Fruit fly (Drosophila melanogaster): Measurements from ENCODE around the gene CG6184.

The CG6184 gene

DNA sequence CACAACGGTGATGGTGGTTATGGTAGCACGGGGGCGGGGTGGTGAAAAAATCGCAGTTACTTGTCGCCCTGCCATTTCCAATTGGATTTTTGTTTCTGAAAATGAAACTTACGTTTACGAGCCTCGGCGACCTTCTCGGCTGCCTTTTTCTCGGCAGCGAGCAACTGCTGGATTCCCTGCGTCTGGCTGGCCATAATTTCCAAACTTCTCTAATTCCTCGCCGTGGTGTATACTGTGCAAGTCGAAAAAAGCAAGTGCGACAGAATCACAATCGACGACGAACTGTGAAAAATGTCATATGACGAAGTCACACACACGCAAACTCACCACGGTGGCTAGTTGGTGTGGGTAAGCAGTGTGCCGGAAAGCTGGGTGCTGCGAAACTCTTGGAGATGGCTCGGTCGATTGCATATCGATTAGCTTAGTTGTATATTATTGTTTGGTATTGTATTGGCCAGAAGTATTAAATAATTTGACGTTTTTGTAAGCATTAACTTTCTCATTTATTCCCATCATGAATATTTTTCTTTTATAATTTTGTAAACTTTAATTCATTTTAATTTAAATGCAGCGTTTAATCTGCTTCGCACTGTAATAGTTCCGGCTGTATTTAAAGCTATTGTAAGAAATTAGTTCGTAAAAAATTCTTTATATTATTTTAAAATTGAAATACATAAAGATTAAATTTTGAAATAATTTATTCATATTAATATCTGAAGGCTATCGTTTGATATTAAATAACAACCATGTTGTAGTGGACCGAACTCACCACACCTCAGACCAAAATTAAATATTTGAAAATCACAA is 13.4 kb downstream of the CG6184 start, which contains the start of gene Vha13 (continued):
- peak; percentile 31 for TF ChIP-seq CG31441 (GFP tag; IDR thresholded peaks at IDR 0.05)
- peak; percentile 34 for TF ChIP-seq CG7556 (GFP tag; optimal IDR thresholded peaks at IDR 0.05)
- no peak for TF ChIP-seq NC2α (GFP tag; optimal IDR thresholded peaks at IDR 0.05)
- TF ChIP-seq sd (tag; optimal IDR thresholded peaks at IDR 0.05) = peak; percentile 47
- TF ChIP-seq ap (GFP tag; IDR thresholded peaks at IDR 0.05) = no peak
- TF ChIP-seq Med (GFP tag) = peak; percentile 91
- peak; percentile 29 for TF ChIP-seq CG9437 (GFP tag; optimal IDR thresholded peaks at IDR 0.05)
- no peak for TF ChIP-seq dati (GFP tag; IDR thresholded peaks at IDR 0.05)
- TF ChIP-seq CG14441 (GFP tag; IDR thresholded peaks at IDR 0.05) = peak; percentile 55
- peak; percentile 50 for TF ChIP-seq Jarid2 (GFP tag; optimal IDR thresholded peaks at IDR 0.05)
- TF ChIP-seq tio (GFP tag; optimal IDR thresholded peaks at IDR 0.05) = no peak
- peak; percentile 84 for TF ChIP-seq NFAT (GFP tag; IDR thresholded peaks at IDR 0.05)
- peak; percentile 0 for TF ChIP-seq CG10209 (GFP tag; optimal IDR thresholded peaks at IDR 0.05)
- peak; percentile 21 for TF ChIP-seq Meics (GFP tag; optimal IDR thresholded peaks at IDR 0.05)
- TF ChIP-seq Pdp1 (GFP tag; optimal IDR thresholded peaks at IDR 0.05) = peak; percentile 14 to 27
- no peak for TF ChIP-seq cad (GFP tag; optimal IDR thresholded peaks at IDR 0.05)
- TF ChIP-seq Hand (GFP tag; optimal IDR thresholded peaks at IDR 0.05) = peak; percentile 50
- TF ChIP-seq YL-1 (GFP tag; optimal IDR thresholded peaks at IDR 0.05) = peak; percentile 96
- TF ChIP-seq Hr78 (GFP tag; optimal IDR thresholded peaks at IDR 0.05) = peak in 1 of 2 experiments; percentile 24
- TF ChIP-seq ham (GFP tag; IDR thresholded peaks at IDR 0.05) = peak; percentile 27; the same call in 1 of the 2 replicates
- TF ChIP-seq CG13624 (GFP tag; optimal IDR thresholded peaks at IDR 0.05) = peak; percentile 46
- TF ChIP-seq CG17385 (GFP tag; optimal IDR thresholded peaks at IDR 0.05) = peak; percentile 37
- peak; percentile 57 for TF ChIP-seq her (GFP tag; optimal IDR thresholded peaks at IDR 0.05)
- TF ChIP-seq CG6854 (GFP tag; optimal IDR thresholded peaks at IDR 0.05) = peak; percentile 57
- peak; percentile 22 for TF ChIP-seq Nf-YC (tag; optimal IDR thresholded peaks at IDR 0.05)
- TF ChIP-seq CG13775 (GFP tag; optimal IDR thresholded peaks at IDR 0.05) = peak; percentile 59
- peak; percentile 33 for TF ChIP-seq CG9727 (GFP tag; optimal IDR thresholded peaks at IDR 0.05)
- TF ChIP-seq Abd-B (GFP tag; optimal IDR thresholded peaks at IDR 0.05) = no peak
- TF ChIP-seq Dad (GFP tag; optimal IDR thresholded peaks at IDR 0.05) = peak; percentile 31
- TF ChIP-seq CG12219 (GFP tag; optimal IDR thresholded peaks at IDR 0.05) = peak; percentile 12
- peak; percentile 35 for TF ChIP-seq CoRest (tag; optimal IDR thresholded peaks at IDR 0.05)
- no peak for TF ChIP-seq lov (optimal IDR thresholded peaks at IDR 0.05)
- peak; percentile 82 for TF ChIP-seq lov (GFP tag; IDR thresholded peaks at IDR 0.05)
- TF ChIP-seq Side (GFP tag; optimal IDR thresholded peaks at IDR 0.05) = peak; percentile 34
- peak; percentile 7 for TF ChIP-seq bigmax (GFP tag; optimal IDR thresholded peaks at IDR 0.05)
- no peak for TF ChIP-seq B-H1 (GFP tag; IDR thresholded peaks at IDR 0.05)
- TF ChIP-seq cato (GFP tag; optimal IDR thresholded peaks at IDR 0.05; ENCODE audit: borderline replicate concordance) = no peak
- TF ChIP-seq Dek (tag; optimal IDR thresholded peaks at IDR 0.05) = peak; percentile 42
- peak; percentile 89 for TF ChIP-seq slbo (GFP tag; IDR thresholded peaks at IDR 0.05)
- peak; percentile 69 for TF ChIP-seq cg (GFP tag; optimal IDR thresholded peaks at IDR 0.05)
- no peak for TF ChIP-seq CG6654 (GFP tag; optimal IDR thresholded peaks at IDR 0.05)
- TF ChIP-seq CG4617 (GFP tag; optimal IDR thresholded peaks at IDR 0.05; ENCODE audit: borderline replicate concordance) = peak; percentile 34
- peak; percentile 70 for TF ChIP-seq CG13296 (GFP tag; optimal IDR thresholded peaks at IDR 0.05)
- peak; percentile 68 for TF ChIP-seq sisA (GFP tag; IDR thresholded peaks at IDR 0.05)
- TF ChIP-seq CG13894 (tag; optimal IDR thresholded peaks at IDR 0.05) = peak; percentile 40
- TF ChIP-seq Atf3 (GFP tag; optimal IDR thresholded peaks at IDR 0.05) = peak; percentile 60
- no peak for TF ChIP-seq stc (GFP tag; IDR thresholded peaks at IDR 0.05)
- TF ChIP-seq Antp (GFP tag; optimal IDR thresholded peaks at IDR 0.05) = peak; percentile 64
- peak; percentile 27 for TF ChIP-seq Chrac-16 (GFP tag; optimal IDR thresholded peaks at IDR 0.05)
